Fruit fly (Drosophila melanogaster): Measurements from ENCODE around the gene Gr10b.

Gene Gr10b

dm6 chrX:11404247-11404646, 8.7 kb downstream of the Gr10b start:
- no peak for TF ChIP-seq CG17801 (GFP tag; optimal IDR thresholded peaks at IDR 0.05; ENCODE audit: partially characterized antibody)

dm6 chrX:11393003-11393620, 19.9 kb downstream of the Gr10b start:
- TF ChIP-seq CG17801 (GFP tag; optimal IDR thresholded peaks at IDR 0.05; ENCODE audit: partially characterized antibody), result no peak

dm6 chrX:11391364-11391915, 21.6 kb downstream of the Gr10b start:
- TF ChIP-seq CG17801 (GFP tag; optimal IDR thresholded peaks at IDR 0.05; ENCODE audit: partially characterized antibody), result no peak

dm6 chrX:11390625-11391363, 22.2 kb downstream of the Gr10b start:
- TF ChIP-seq CG17801 (GFP tag; optimal IDR thresholded peaks at IDR 0.05; ENCODE audit: partially characterized antibody), result peak; percentile 46

dm6 chrX:11389494-11390447, 23.2 kb downstream of the Gr10b start:
- TF ChIP-seq CG17801 (GFP tag; optimal IDR thresholded peaks at IDR 0.05; ENCODE audit: partially characterized antibody), result peak; percentile 50

dm6 chrX:11385498-11385897, 27.5 kb downstream of the Gr10b start:
- no peak for TF ChIP-seq CG17801 (GFP tag; optimal IDR thresholded peaks at IDR 0.05; ENCODE audit: partially characterized antibody)

- TF ChIP-seq CG17801 (GFP tag; optimal IDR thresholded peaks at IDR 0.05; ENCODE audit: partially characterized antibody), result no peak
These were observed 29.0 kb downstream of the Gr10b start for dm6 chrX:11384023-11384444.

- no peak for TF ChIP-seq CG17801 (GFP tag; optimal IDR thresholded peaks at IDR 0.05; ENCODE audit: partially characterized antibody)
These were observed 29.5 kb downstream of the Gr10b start for dm6 chrX:11383530-11383929.

- no peak for TF ChIP-seq CG17801 (GFP tag; optimal IDR thresholded peaks at IDR 0.05; ENCODE audit: partially characterized antibody)
These were observed 30.4 kb downstream of the Gr10b start for dm6 chrX:11382588-11382987.

- TF ChIP-seq CG17801 (GFP tag; optimal IDR thresholded peaks at IDR 0.05; ENCODE audit: partially characterized antibody), result no peak
These were observed 33.2 kb downstream of the Gr10b start for dm6 chrX:11379747-11380146.

- peak; percentile 48 for TF ChIP-seq CG17801 (GFP tag; optimal IDR thresholded peaks at IDR 0.05; ENCODE audit: partially characterized antibody)
These were observed 33.9 kb downstream of the Gr10b start for dm6 chrX:11379139-11379538.

- no peak for TF ChIP-seq CG17801 (GFP tag; optimal IDR thresholded peaks at IDR 0.05; ENCODE audit: partially characterized antibody)
These were observed 34.6 kb downstream of the Gr10b start for dm6 chrX:11378388-11378787.

- no peak for TF ChIP-seq CG17801 (GFP tag; optimal IDR thresholded peaks at IDR 0.05; ENCODE audit: partially characterized antibody)
These were observed 38.7 kb downstream of the Gr10b start for dm6 chrX:11374320-11374719.

dm6 chrX:11372764-11373712, 40.0 kb downstream of the Gr10b start:
- peak; percentile 94 for TF ChIP-seq CG17801 (GFP tag; optimal IDR thresholded peaks at IDR 0.05; ENCODE audit: partially characterized antibody)

All from ovary, adult (tissue).